Fruit fly (Drosophila melanogaster): ENCODE results near the gene ifc.
A peak's percentile ranks its signal among the peaks of the same experiment; 100 is the strongest.

ifc gene

dm6 chr2L:5997609-5998229 lies 11.6 kb downstream of the ifc start (continued):
- TF ChIP-seq CG13287 (GFP tag; IDR thresholded peaks at IDR 0.05; ENCODE audit: partially characterized antibody), result no peak
- TF ChIP-seq pho (GFP tag; optimal IDR thresholded peaks at IDR 0.05), result no peak
- TF ChIP-seq amos (GFP tag; IDR thresholded peaks at IDR 0.05; ENCODE audit: partially characterized antibody), result no peak
- no peak for TF ChIP-seq cato (GFP tag; optimal IDR thresholded peaks at IDR 0.05; ENCODE audit: borderline replicate concordance)
- TF ChIP-seq fd96Cb (tag; optimal IDR thresholded peaks at IDR 0.05), result peak; percentile 10
- peak; percentile 50 for TF ChIP-seq org-1 (GFP tag; optimal IDR thresholded peaks at IDR 0.05)
- peak; percentile 61 for TF ChIP-seq CG3281 (GFP tag; optimal IDR thresholded peaks at IDR 0.05)
- peak; percentile 48 for TF ChIP-seq CG2202 (tag; optimal IDR thresholded peaks at IDR 0.05)
- no peak for TF ChIP-seq Neu2 (GFP tag; optimal IDR thresholded peaks at IDR 0.05; ENCODE audit: borderline replicate concordance)
- TF ChIP-seq zf30C (GFP tag; optimal IDR thresholded peaks at IDR 0.05), result peak; percentile 66
- no peak for TF ChIP-seq CG8089 (GFP tag; optimal IDR thresholded peaks at IDR 0.05)
- peak; percentile 68 for TF ChIP-seq HLHmδ (GFP tag; optimal IDR thresholded peaks at IDR 0.05)
- TF ChIP-seq ATbp (GFP tag; optimal IDR thresholded peaks at IDR 0.05), result peak; percentile 71
- TF ChIP-seq CG13894 (tag; optimal IDR thresholded peaks at IDR 0.05), result peak; percentile 42
- TF ChIP-seq Oli (tag; optimal IDR thresholded peaks at IDR 0.05), result peak; percentile 34
- peak; percentile 59 for TF ChIP-seq Fer3 (tag; optimal IDR thresholded peaks at IDR 0.05)
- peak; percentile 46 for TF ChIP-seq CG6254 (GFP tag; optimal IDR thresholded peaks at IDR 0.05)
- no peak for TF ChIP-seq CG6791 (GFP tag; IDR thresholded peaks at IDR 0.05; ENCODE audit: partially characterized antibody)
- no peak for TF ChIP-seq Hmx (GFP tag; optimal IDR thresholded peaks at IDR 0.05)
- no peak for TF ChIP-seq CG2678 (tag; optimal IDR thresholded peaks at IDR 0.05)
- TF ChIP-seq CG2116 (GFP tag; optimal IDR thresholded peaks at IDR 0.05), result peak; percentile 12
- TF ChIP-seq CG7745 (tag; optimal IDR thresholded peaks at IDR 0.05), result no peak
- no peak for TF ChIP-seq disco-r (GFP tag; optimal IDR thresholded peaks at IDR 0.05)
- TF ChIP-seq az2 (GFP tag; optimal IDR thresholded peaks at IDR 0.05), result no peak
- no peak for TF ChIP-seq toy (GFP tag; IDR thresholded peaks at IDR 0.05)
- peak; percentile 73 for TF ChIP-seq CG7271 (tag; optimal IDR thresholded peaks at IDR 0.05)
- TF ChIP-seq slbo (GFP tag; IDR thresholded peaks at IDR 0.05), result no peak
- TF ChIP-seq hkb (optimal IDR thresholded peaks at IDR 0.05), result no peak
- TF ChIP-seq hkb (GFP tag; IDR thresholded peaks at IDR 0.05), result peak; percentile 71
- TF ChIP-seq CG4360 (GFP tag; IDR thresholded peaks at IDR 0.05), result peak; percentile 56; the same call in 1 of the 2 replicates
- TF ChIP-seq CG1024 (GFP tag; IDR thresholded peaks at IDR 0.05), result no peak
- TF ChIP-seq hbn (GFP tag; IDR thresholded peaks at IDR 0.05; ENCODE audit: partially characterized antibody), result no peak
- TF ChIP-seq tx (GFP tag; optimal IDR thresholded peaks at IDR 0.05), result no peak
- no peak for TF ChIP-seq vnd (GFP tag; IDR thresholded peaks at IDR 0.05; ENCODE audit: partially characterized antibody)
- peak; percentile 37; the same call in 1 of the 3 replicates for TF ChIP-seq gce (GFP tag; IDR thresholded peaks at IDR 0.05)
- peak; percentile 88 for TF ChIP-seq Fer1 (GFP tag; optimal IDR thresholded peaks at IDR 0.05)
- no peak for TF ChIP-seq CG15073 (GFP tag; optimal IDR thresholded peaks at IDR 0.05)
- peak; percentile 46 for TF ChIP-seq CG18262 (tag; optimal IDR thresholded peaks at IDR 0.05)
- no peak for TF ChIP-seq CG6272 (GFP tag; IDR thresholded peaks at IDR 0.05)
- no peak for TF ChIP-seq Nf-YA (GFP tag; IDR thresholded peaks at IDR 0.05)
- peak; percentile 39 for TF ChIP-seq CoRest (tag; optimal IDR thresholded peaks at IDR 0.05)
- TF ChIP-seq CG9932 (GFP tag; IDR thresholded peaks at IDR 0.05), result no peak
- TF ChIP-seq Aef1 (GFP tag; IDR thresholded peaks at IDR 0.05), result no peak
- TF ChIP-seq trem (tag; optimal IDR thresholded peaks at IDR 0.05), result peak; percentile 21
- TF ChIP-seq CG3847 (GFP tag; IDR thresholded peaks at IDR 0.05), result no peak
- TF ChIP-seq nerfin-2 (GFP tag; IDR thresholded peaks at IDR 0.05; ENCODE audit: partially characterized antibody), result no peak
- peak; percentile 4 for TF ChIP-seq exex (tag; optimal IDR thresholded peaks at IDR 0.05)
- TF ChIP-seq Eip74EF (GFP tag; optimal IDR thresholded peaks at IDR 0.05), result peak in 1 of 2 experiments; percentile 51
- TF ChIP-seq CG9817 (tag; optimal IDR thresholded peaks at IDR 0.05), result no peak

Data from whole organism, embryonic.